Worm (Caenorhabditis elegans): ENCODE measurements around the gene pbs-1.
A peak's percentile ranks its signal among the peaks of the same experiment; 100 is the strongest.

pbs-1 gene

DNA sequence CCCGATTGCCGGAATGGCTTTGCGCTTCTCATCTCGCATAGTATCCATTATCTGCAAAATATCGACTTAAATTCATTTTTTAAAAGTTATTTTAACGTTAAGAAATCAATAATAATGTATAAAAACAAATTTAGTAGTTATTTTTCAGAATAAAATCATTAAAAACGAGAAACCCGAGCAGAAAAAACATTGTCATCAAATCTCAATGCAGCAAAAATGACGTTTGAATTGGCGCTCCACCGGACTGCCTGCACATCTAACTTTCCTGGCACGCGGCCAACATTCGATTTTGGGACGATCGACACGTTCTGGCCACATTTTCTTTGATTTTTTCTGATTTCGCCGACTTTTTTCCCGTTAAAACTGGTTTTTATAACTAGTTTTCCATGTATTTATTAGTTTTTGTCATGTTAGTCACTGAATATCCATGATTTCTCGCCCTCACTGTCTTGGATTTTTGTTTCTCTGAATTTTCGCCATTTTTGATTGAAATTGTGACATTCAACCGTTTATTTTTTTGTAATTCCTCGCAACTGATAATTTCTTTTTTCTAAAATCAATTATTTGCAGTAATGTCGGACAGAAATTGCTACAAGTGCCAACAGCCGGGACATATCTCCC is at the start of gene pbs-1, which contains the start of gene K08D12.3:
Gene pbs-1 (minus strand): TSS at position 51 of the 621 bp plus-strand sequence.
Gene K08D12.3 (plus strand): TSS at position 571 of the 621 bp plus-strand sequence.
- TF ChIP-seq fkh-2 (tag; optimal IDR thresholded peaks at IDR 0.05) = no peak
- TF ChIP-seq fos-1 (tag; optimal IDR thresholded peaks at IDR 0.05) = no peak
- TF ChIP-seq unc-39 (tag; optimal IDR thresholded peaks at IDR 0.05) = no peak
- TF ChIP-seq sea-2 (GFP tag; optimal IDR thresholded peaks at IDR 0.05) = no peak
- peak; percentile 87 for TF ChIP-seq nhr-25 (tag; optimal IDR thresholded peaks at IDR 0.05)
- TF ChIP-seq jun-1 (tag; optimal IDR thresholded peaks at IDR 0.05) = peak; percentile 60
- TF ChIP-seq elt-3 (tag; optimal IDR thresholded peaks at IDR 0.05) = no peak
- peak; percentile 91 for TF ChIP-seq nhr-23 (tag; optimal IDR thresholded peaks at IDR 0.05)
- peak; percentile 32 for TF ChIP-seq ceh-82 (tag; optimal IDR thresholded peaks at IDR 0.05)
- TF ChIP-seq nhr-12 (tag; optimal IDR thresholded peaks at IDR 0.05) = no peak
- TF ChIP-seq lin-15B (tag; optimal IDR thresholded peaks at IDR 0.05) = peak; percentile 89
- TF ChIP-seq skn-1 (tag; optimal IDR thresholded peaks at IDR 0.05) = peak; percentile 93
- peak; percentile 61 for TF ChIP-seq snpc-4 (tag; optimal IDR thresholded peaks at IDR 0.05)
- no peak for TF ChIP-seq egl-27 (tag; optimal IDR thresholded peaks at IDR 0.05)
- TF ChIP-seq ZK546.5 (tag; optimal IDR thresholded peaks at IDR 0.05) = peak; percentile 82
- no peak for TF ChIP-seq ceh-9 (tag; optimal IDR thresholded peaks at IDR 0.05)
- no peak for TF ChIP-seq mml-1 (tag; optimal IDR thresholded peaks at IDR 0.05)
- TF ChIP-seq ceh-28 (tag; optimal IDR thresholded peaks at IDR 0.05) = peak; percentile 67
- TF ChIP-seq nfya-1 (tag; optimal IDR thresholded peaks at IDR 0.05; ENCODE audit: insufficient read depth) = peak; percentile 91
- no peak for TF ChIP-seq mdl-1 (tag; optimal IDR thresholded peaks at IDR 0.05)
- TF ChIP-seq egl-5 (tag; optimal IDR thresholded peaks at IDR 0.05) = peak; percentile 77
- TF ChIP-seq ztf-4 (tag; optimal IDR thresholded peaks at IDR 0.05) = no peak
- no peak for TF ChIP-seq nhr-237 (tag; optimal IDR thresholded peaks at IDR 0.05)
- TF ChIP-seq eor-1 (tag; optimal IDR thresholded peaks at IDR 0.05) = no peak
- TF ChIP-seq pqm-1 (tag; optimal IDR thresholded peaks at IDR 0.05) = no peak
- TF ChIP-seq ama-1 (optimal IDR thresholded peaks at IDR 0.05) = peak; percentile 71
- no peak for TF ChIP-seq unc-62 (GFP tag; optimal IDR thresholded peaks at IDR 0.05)
- TF ChIP-seq fkh-10 (GFP tag; optimal IDR thresholded peaks at IDR 0.05) = no peak
- no peak for TF ChIP-seq nhr-67 (tag; optimal IDR thresholded peaks at IDR 0.05)
- peak; percentile 78 for TF ChIP-seq nhr-43 (tag; optimal IDR thresholded peaks at IDR 0.05; ENCODE audit: poor library complexity, severe bottlenecking)
- peak; percentile 61 for TF ChIP-seq elt-2 (tag; optimal IDR thresholded peaks at IDR 0.05)
- TF ChIP-seq ztf-11 (tag; optimal IDR thresholded peaks at IDR 0.05) = no peak
- no peak for TF ChIP-seq nhr-28 (tag; optimal IDR thresholded peaks at IDR 0.05)
- peak; percentile 26 for TF ChIP-seq tbx-2 (tag; optimal IDR thresholded peaks at IDR 0.05)
- peak; percentile 73 for TF ChIP-seq hmg-11 (tag; optimal IDR thresholded peaks at IDR 0.05)
- TF ChIP-seq nhr-77 (tag; optimal IDR thresholded peaks at IDR 0.05) = peak; percentile 38
- TF ChIP-seq R02D3.7 (tag; optimal IDR thresholded peaks at IDR 0.05) = peak; percentile 44
- no peak for TF ChIP-seq aly-2 (tag; optimal IDR thresholded peaks at IDR 0.05)
- TF ChIP-seq zag-1 (tag; optimal IDR thresholded peaks at IDR 0.05) = no peak
- peak; percentile 41 for TF ChIP-seq lsy-12 (tag; optimal IDR thresholded peaks at IDR 0.05)
- no peak for TF ChIP-seq nhr-11 (tag; optimal IDR thresholded peaks at IDR 0.05)
- TF ChIP-seq lin-39 (tag; optimal IDR thresholded peaks at IDR 0.05) = peak; percentile 84
- TF ChIP-seq pha-4 (tag; optimal IDR thresholded peaks at IDR 0.05) = peak; percentile 87
- TF ChIP-seq daf-12 (tag; optimal IDR thresholded peaks at IDR 0.05) = no peak
- no peak for TF ChIP-seq ceh-16 (tag; optimal IDR thresholded peaks at IDR 0.05)
- no peak for TF ChIP-seq elt-1 (tag; optimal IDR thresholded peaks at IDR 0.05)
- TF ChIP-seq nhr-76 (tag; optimal IDR thresholded peaks at IDR 0.05) = no peak

All from whole organism, L3 larva.